Worm (Caenorhabditis elegans): Measurements from ENCODE around the gene str-30.

str-30 gene

ce11 chrV:3695254-3695653, 29.6 kb upstream of the str-30 start:
- TF ChIP-seq hlh-12 (tag; optimal IDR thresholded peaks at IDR 0.05) (no peak), attf-5 (GFP tag; optimal IDR thresholded peaks at IDR 0.05) (no peak), akir-1 (GFP tag; optimal IDR thresholded peaks at IDR 0.05) (no peak), lsy-27 (tag; optimal IDR thresholded peaks at IDR 0.05; ENCODE audit: borderline replicate concordance, insufficient read depth) (no peak), sptf-2 (GFP tag; optimal IDR thresholded peaks at IDR 0.05) (no peak), F23B12.7 (tag; optimal IDR thresholded peaks at IDR 0.05; ENCODE audit: insufficient read depth) (no peak), athp-1 (tag; optimal IDR thresholded peaks at IDR 0.05) (no peak), ztf-3 (GFP tag; optimal IDR thresholded peaks at IDR 0.05) (no peak), fkh-3 (tag; optimal IDR thresholded peaks at IDR 0.05) (no peak), cebp-2 (GFP tag; IDR thresholded peaks at IDR 0.05) (no peak), tbx-9 (tag; optimal IDR thresholded peaks at IDR 0.05; ENCODE audit: borderline replicate concordance) (no peak), Y79H2A.3 (GFP tag; conservative IDR thresholded peaks at IDR 0.05) (no peak)

DNA sequence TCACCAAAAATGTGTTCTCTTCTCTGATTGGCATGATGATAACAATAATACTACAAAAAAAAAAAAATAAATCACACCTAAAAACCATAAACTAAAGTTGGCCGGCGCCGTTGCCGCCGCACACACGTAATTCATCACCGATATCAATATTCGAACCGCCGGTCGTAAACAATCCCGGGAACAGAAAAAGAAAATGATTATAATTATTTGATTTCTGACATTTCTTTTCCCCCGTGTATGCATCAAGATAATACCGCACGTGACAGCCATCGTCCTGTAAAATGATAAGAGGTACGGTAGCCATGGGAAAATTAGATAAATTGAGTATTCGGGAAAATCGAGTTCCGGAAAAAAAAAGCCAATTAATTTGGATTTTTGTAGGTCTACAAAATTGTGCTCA, 27.8 kb upstream of the str-30 start:
- TF ChIP-seq lin-40 (tag; optimal IDR thresholded peaks at IDR 0.05) (peak; percentile 24), tbp1 (GFP tag; optimal IDR thresholded peaks at IDR 0.05) (peak; percentile 41), ztf-18 (tag; optimal IDR thresholded peaks at IDR 0.05) (no peak), ztf-22 (GFP tag; optimal IDR thresholded peaks at IDR 0.05) (no peak), attf-5 (GFP tag; optimal IDR thresholded peaks at IDR 0.05) (peak; percentile 5), cebp-1 (GFP tag; IDR thresholded peaks at IDR 0.05) (no peak), cebp-1 (tag; optimal IDR thresholded peaks at IDR 0.05) (peak; percentile 59), chd-7 (tag; optimal IDR thresholded peaks at IDR 0.05) (peak; percentile 3), snpc-3.4 (tag; optimal IDR thresholded peaks at IDR 0.05) (no peak), pha-4 (tag; optimal IDR thresholded peaks at IDR 0.05) (no peak), madf-3 (GFP tag; IDR thresholded peaks at IDR 0.05) (no peak), atf-7 (tag; optimal IDR thresholded peaks at IDR 0.05) (peak; percentile 59), ets-4 (GFP tag; optimal IDR thresholded peaks at IDR 0.05) (peak; percentile 20), bed-1 (GFP tag; IDR thresholded peaks at IDR 0.05) (no peak), fkh-3 (tag; optimal IDR thresholded peaks at IDR 0.05) (no peak), nhr-80 (tag; optimal IDR thresholded peaks at IDR 0.05) (peak; percentile 91), tlf-1 (GFP tag; optimal IDR thresholded peaks at IDR 0.05) (no peak), ZK185.1 (tag; optimal IDR thresholded peaks at IDR 0.05; ENCODE audit: poor library complexity, severe bottlenecking) (no peak), sea-2 (GFP tag; IDR thresholded peaks at IDR 0.05) (no peak), madf-10 (tag; optimal IDR thresholded peaks at IDR 0.05) (peak; percentile 47), gei-17 (GFP tag; optimal IDR thresholded peaks at IDR 0.05) (no peak), unc-62 (GFP tag; optimal IDR thresholded peaks at IDR 0.05) (peak; percentile 22), madf-6 (GFP tag; IDR thresholded peaks at IDR 0.05) (no peak), dox-1 (GFP tag; IDR thresholded peaks at IDR 0.05) (peak; percentile 43), C06A6.2 (GFP tag; conservative IDR thresholded peaks at IDR 0.05) (no peak), let-607 (tag; optimal IDR thresholded peaks at IDR 0.05) (peak in 1 of 2 experiments; percentile 54), F52B5.7 (tag; optimal IDR thresholded peaks at IDR 0.05) (no peak), nhr-90 (tag; optimal IDR thresholded peaks at IDR 0.05) (peak; percentile 44), him-1 (tag; optimal IDR thresholded peaks at IDR 0.05) (no peak), F37B4.10 (GFP tag; IDR thresholded peaks at IDR 0.05) (no peak), lin-54 (GFP tag; optimal IDR thresholded peaks at IDR 0.05) (peak; percentile 5)
